Fruit fly (Drosophila melanogaster): ENCODE data around the gene mAcon2.

dm6 chr3R:11167931-11168465, 31.0 kb downstream of the mAcon2 start, which contains the start of gene Ugt35E2:
- TF ChIP-seq CG8478 (optimal IDR thresholded peaks at IDR 0.05) (no peak), CTCF (optimal IDR thresholded peaks at IDR 0.05) (no peak)
